Worm (Caenorhabditis elegans) whole organism, L4/young adult: ENCODE results near the gene C25D7.16.

ENCODE experiments used
- W03F9.2 ChIP-seq: fragments of 150-350 bp; optimal IDR thresholded peaks from 2 replicates; lab custom pipeline; 2014; ENCODE audit warnings: missing biosample characterization, missing genetic modification characterization
- dao-5 ChIP-seq: sonication (generic microtip); optimal IDR thresholded peaks from 2 replicates; lab custom pipeline; 2016; ENCODE audit warnings: missing genotype, missing genetic modification characterization, moderate library complexity, missing compliant biosample characterization
- him-1 ChIP-seq: sonication (generic microtip); optimal IDR thresholded peaks from 2 replicates; lab custom pipeline; 2016; ENCODE audit warnings: missing genotype, missing genetic modification reagents, missing genetic modification characterization, missing compliant biosample characterization

- TF ChIP-seq W03F9.2 (tag; lab: Kevin White, UChicago) = no peak
- no peak for TF ChIP-seq him-1
- no peak for TF ChIP-seq dao-5
Observed at ce11 chrV:15083659-15084058, 27.7 kb downstream of the C25D7.16 start.
